Worm (Caenorhabditis elegans): ENCODE measurements around the gene snx-1.

ce11 chrX:1123471-1123870, 5.3 kb upstream of the snx-1 start:
- no peak for TF ChIP-seq ref-1 (GFP tag; conservative IDR thresholded peaks at IDR 0.05)
- TF ChIP-seq cog-1 (tag; optimal IDR thresholded peaks at IDR 0.05), result no peak
- TF ChIP-seq ztf-29 (GFP tag; IDR thresholded peaks at IDR 0.05), result no peak
- no peak for TF ChIP-seq flt-1 (GFP tag; IDR thresholded peaks at IDR 0.05)
- no peak for TF ChIP-seq T22C8.4 (GFP tag; IDR thresholded peaks at IDR 0.05)
- no peak for TF ChIP-seq ztf-23 (GFP tag; IDR thresholded peaks at IDR 0.05)
